Fruit fly (Drosophila melanogaster): Measurements from ENCODE around the gene r2d2.
A peak's percentile ranks its signal among the peaks of the same experiment; 100 is the strongest.

Gene r2d2

dm6 chr2L:7782788-7783401 is 17.1 kb upstream of the r2d2 start, which contains the start of gene Brd7-9 (continued):
- TF ChIP-seq CG9705 (GFP tag; optimal IDR thresholded peaks at IDR 0.05) (no peak), tai (GFP tag; optimal IDR thresholded peaks at IDR 0.05) (no peak), Vsx2 (GFP tag; optimal IDR thresholded peaks at IDR 0.05; ENCODE audit: partially characterized antibody) (no peak)

dm6 chr2L:7788952-7789466 is 10.9 kb upstream of the r2d2 start:
- no peak for TF ChIP-seq sv (GFP tag; optimal IDR thresholded peaks at IDR 0.05)
- no peak for TF ChIP-seq fru (GFP tag; optimal IDR thresholded peaks at IDR 0.05)
- TF ChIP-seq jim (GFP tag; optimal IDR thresholded peaks at IDR 0.05) = no peak
- no peak for TF ChIP-seq h (GFP tag; optimal IDR thresholded peaks at IDR 0.05)
- no peak for TF ChIP-seq usp (GFP tag; optimal IDR thresholded peaks at IDR 0.05)
- TF ChIP-seq Hnf4 (GFP tag; optimal IDR thresholded peaks at IDR 0.05) = no peak

- TF ChIP-seq br (GFP tag; optimal IDR thresholded peaks at IDR 0.05) (no peak), Hr78 (GFP tag; optimal IDR thresholded peaks at IDR 0.05) (no peak), tai (GFP tag; optimal IDR thresholded peaks at IDR 0.05) (no peak), dl (GFP tag; optimal IDR thresholded peaks at IDR 0.05; ENCODE audit: insufficient read depth in 1 of 2, partially characterized antibody in 2 of 2) (no peak), N (GFP tag; optimal IDR thresholded peaks at IDR 0.05) (no peak), jim (GFP tag; optimal IDR thresholded peaks at IDR 0.05) (no peak), Vsx2 (GFP tag; optimal IDR thresholded peaks at IDR 0.05; ENCODE audit: partially characterized antibody) (no peak), CrebA (GFP tag; optimal IDR thresholded peaks at IDR 0.05; ENCODE audit: borderline replicate concordance) (no peak), sv (GFP tag; optimal IDR thresholded peaks at IDR 0.05) (no peak), usp (GFP tag; optimal IDR thresholded peaks at IDR 0.05) (no peak), Rel (GFP tag; optimal IDR thresholded peaks at IDR 0.05) (no peak), Rel (tag; optimal IDR thresholded peaks at IDR 0.05) (no peak), Dfd (GFP tag; optimal IDR thresholded peaks at IDR 0.05) (no peak), Myc (optimal IDR thresholded peaks at IDR 0.05) (no peak), Hr83 (GFP tag; optimal IDR thresholded peaks at IDR 0.05; ENCODE audit: poor library complexity, severe bottlenecking) (no peak), CG9705 (GFP tag; optimal IDR thresholded peaks at IDR 0.05) (no peak), Hnf4 (GFP tag; optimal IDR thresholded peaks at IDR 0.05) (no peak)
Observed at dm6 chr2L:7790081-7790447, 9.9 kb upstream of the r2d2 start.

- TF ChIP-seq pan (optimal IDR thresholded peaks at IDR 0.05) (no peak), lola (GFP tag; optimal IDR thresholded peaks at IDR 0.05) (no peak), OdsH (GFP tag; optimal IDR thresholded peaks at IDR 0.05) (peak; percentile 37), h (GFP tag; optimal IDR thresholded peaks at IDR 0.05) (peak; percentile 36), dmrt93B (GFP tag; optimal IDR thresholded peaks at IDR 0.05) (no peak), CG32264 (GFP tag; optimal IDR thresholded peaks at IDR 0.05) (no peak), dl (GFP tag; optimal IDR thresholded peaks at IDR 0.05; ENCODE audit: insufficient read depth in 1 of 2, partially characterized antibody in 2 of 2) (peak; percentile 46 to 68), br (GFP tag; optimal IDR thresholded peaks at IDR 0.05) (peak; percentile 56), foxo (GFP tag; optimal IDR thresholded peaks at IDR 0.05) (peak in 1 of 2 experiments; percentile 42), Myc (optimal IDR thresholded peaks at IDR 0.05) (peak; percentile 92), rgr (GFP tag; optimal IDR thresholded peaks at IDR 0.05) (peak; percentile 27), HLH106 (tag; optimal IDR thresholded peaks at IDR 0.05) (peak; percentile 37), woc (GFP tag; optimal IDR thresholded peaks at IDR 0.05) (peak; percentile 55), fru (GFP tag; optimal IDR thresholded peaks at IDR 0.05) (peak; percentile 82), Rel (GFP tag; optimal IDR thresholded peaks at IDR 0.05) (no peak), Rel (tag; optimal IDR thresholded peaks at IDR 0.05) (peak; percentile 12), Hnf4 (GFP tag; optimal IDR thresholded peaks at IDR 0.05) (peak; percentile 16), Dfd (GFP tag; optimal IDR thresholded peaks at IDR 0.05) (no peak), Sp1 (GFP tag; optimal IDR thresholded peaks at IDR 0.05) (peak; percentile 46), Hr83 (GFP tag; optimal IDR thresholded peaks at IDR 0.05; ENCODE audit: poor library complexity, severe bottlenecking) (peak; percentile 61), N (GFP tag; optimal IDR thresholded peaks at IDR 0.05) (no peak), Dif (GFP tag; optimal IDR thresholded peaks at IDR 0.05; ENCODE audit: partially characterized antibody) (peak; percentile 78), Mio (GFP tag; optimal IDR thresholded peaks at IDR 0.05) (no peak), psq (GFP tag; optimal IDR thresholded peaks at IDR 0.05) (peak; percentile 34)
Observed at dm6 chr2L:7790448-7791355, 9.2 kb upstream of the r2d2 start, which contains the start of gene CG7149. Gene CG7149, minus strand, starts transcription at chr2L:7790557.

Data from whole organism, wandering third instar larva.